Fruit fly (Drosophila melanogaster) whole organism, prepupa: ENCODE results near the gene CG1571.

ENCODE experiments used
- Blimp-1 ChIP-seq: fragments of 200-800 bp; sonication (Bioruptor generic); optimal IDR thresholded peaks from 3 replicates; lab custom pipeline; 2017; ENCODE audit warnings: missing biosample characterization, missing genetic modification characterization, mild to moderate bottlenecking, moderate library complexity, missing genetic modification reagents
- CG11294 ChIP-seq: fragments of 200-800 bp; sonication (Bioruptor generic); IDR thresholded peaks from 2 replicates; pipeline ENCODE4 v1.3.6; 2022; ENCODE audit warnings: missing biosample characterization, missing genetic modification characterization
- CG11762 ChIP-seq: fragments of 200-800 bp; sonication (Bioruptor generic); optimal IDR thresholded peaks from 3 replicates; lab custom pipeline; 2016; ENCODE audit warnings: missing biosample characterization, missing genetic modification characterization; ENCODE audit not compliant: insufficient read depth
- CG11902 ChIP-seq: fragments of 200-800 bp; sonication (Bioruptor generic); optimal IDR thresholded peaks from 3 replicates; lab custom pipeline; 2016; ENCODE audit warnings: missing biosample characterization, missing genetic modification characterization
- CG16779 ChIP-seq: fragments of 200-800 bp; sonication (Bioruptor generic); optimal IDR thresholded peaks from 3 replicates; lab custom pipeline; 2017; ENCODE audit warnings: missing biosample characterization, mild to moderate bottlenecking, missing genetic modification characterization
- CG3032 ChIP-seq: fragments of 200-800 bp; optimal IDR thresholded peaks from 2 replicates; lab custom pipeline; 2019; ENCODE audit warnings: missing biosample characterization, mild to moderate bottlenecking, missing genetic modification characterization, moderate library complexity
- CG31627 ChIP-seq: fragments of 200-800 bp; sonication (Bioruptor generic); optimal IDR thresholded peaks from 3 replicates; lab custom pipeline; 2016; ENCODE audit warnings: missing biosample characterization, missing genetic modification characterization
- CG3919 ChIP-seq: fragments of 200-800 bp; sonication (Bioruptor generic); optimal IDR thresholded peaks from 3 replicates; lab custom pipeline; 2016; ENCODE audit warnings: missing biosample characterization, missing genetic modification characterization
- CG6163 ChIP-seq: fragments of 200-800 bp; sonication (Bioruptor generic); IDR thresholded peaks from 3 replicates; pipeline ENCODE4 v1.3.6; 2022; ENCODE audit warnings: missing biosample characterization, missing genetic modification characterization
- CG6276 ChIP-seq: fragments of 200-800 bp; sonication (Bioruptor generic); optimal IDR thresholded peaks from 2 replicates; lab custom pipeline; 2017; ENCODE audit warnings: missing biosample characterization, mild to moderate bottlenecking, missing genetic modification characterization
- CG6808 ChIP-seq: fragments of 200-800 bp; sonication (Bioruptor generic); optimal IDR thresholded peaks from 3 replicates; lab custom pipeline; 2017; ENCODE audit warnings: missing biosample characterization, missing genetic modification characterization, mild to moderate bottlenecking, moderate library complexity, missing genetic modification reagents
- CG6854 ChIP-seq: fragments of 200-800 bp; sonication (Bioruptor generic); optimal IDR thresholded peaks from 2 replicates; lab custom pipeline; 2017; ENCODE audit warnings: missing biosample characterization, mild to moderate bottlenecking, missing genetic modification characterization
- CG7368 ChIP-seq: fragments of 200-800 bp; sonication (Bioruptor generic); optimal IDR thresholded peaks from 3 replicates; lab custom pipeline; 2016; ENCODE audit warnings: missing biosample characterization, missing genetic modification characterization
- CG8119 ChIP-seq: fragments of 200-800 bp; sonication (Bioruptor generic); IDR thresholded peaks from 3 replicates; pipeline ENCODE4 v1.3.6; 2022; ENCODE audit warnings: missing biosample characterization, missing genetic modification characterization
- CG8632 ChIP-seq: fragments of 200-800 bp; sonication (Bioruptor generic); optimal IDR thresholded peaks from 3 replicates; lab custom pipeline; 2016; ENCODE audit warnings: missing biosample characterization, missing genetic modification characterization
- CG9139 ChIP-seq: fragments of 200-800 bp; sonication (Bioruptor generic); optimal IDR thresholded peaks from 3 replicates; lab custom pipeline; 2017; ENCODE audit warnings: missing biosample characterization, mild to moderate bottlenecking, missing genetic modification characterization
- Eip75B ChIP-seq: fragments of 200-800 bp; sonication (Bioruptor generic); optimal IDR thresholded peaks from 3 replicates; lab custom pipeline; 2016; ENCODE audit warnings: missing biosample characterization, missing genetic modification characterization
- Eip93F ChIP-seq: fragments of 200-800 bp; sonication (Bioruptor generic); optimal IDR thresholded peaks from 2 replicates; lab custom pipeline; 2016; ENCODE audit warnings: missing biosample characterization, mild to moderate bottlenecking, missing genetic modification characterization
- Ets96B ChIP-seq: fragments of 200-800 bp; optimal IDR thresholded peaks from 2 replicates; lab custom pipeline; 2019; ENCODE audit warnings: missing biosample characterization, mild to moderate bottlenecking, missing genetic modification characterization, moderate library complexity
- Gug ChIP-seq: fragments of 200-800 bp; sonication (Bioruptor generic); IDR thresholded peaks from 2 replicates; pipeline ENCODE4 v1.3.6; 2022; ENCODE audit warnings: missing biosample characterization, missing genetic modification characterization
- Hr38 ChIP-seq: sonication (Bioruptor generic); optimal IDR thresholded peaks from 2 replicates; lab custom pipeline; 2016; ENCODE audit warnings: missing biosample characterization, missing genetic modification characterization
- Hr39 ChIP-seq: fragments of 200-800 bp; sonication (Bioruptor generic); optimal IDR thresholded peaks from 2 replicates; lab custom pipeline; 2016; ENCODE audit warnings: missing biosample characterization, missing genetic modification characterization
- Hr4 ChIP-seq: fragments of 200-800 bp; sonication (Bioruptor generic); optimal IDR thresholded peaks from 3 replicates; lab custom pipeline; 2016; ENCODE audit warnings: missing biosample characterization, missing genetic modification characterization
- Met ChIP-seq: fragments of 200-800 bp; sonication (Bioruptor generic); optimal IDR thresholded peaks from 3 replicates; lab custom pipeline; 2016; ENCODE audit warnings: missing biosample characterization, missing genetic modification characterization
- OdsH ChIP-seq: fragments of 200-800 bp; sonication (Bioruptor generic); optimal IDR thresholded peaks from 3 replicates; lab custom pipeline; 2016; ENCODE audit warnings: missing biosample characterization, missing genetic modification characterization
- Smox ChIP-seq: fragments of 200-800 bp; sonication (Bioruptor generic); optimal IDR thresholded peaks from 3 replicates; lab custom pipeline; 2016; ENCODE audit warnings: missing biosample characterization, missing genetic modification characterization
- Sox102F ChIP-seq: fragments of 200-800 bp; sonication (Bioruptor generic); optimal IDR thresholded peaks from 2 replicates; lab custom pipeline; 2016; ENCODE audit warnings: missing biosample characterization, mild to moderate bottlenecking, missing genetic modification characterization
- Sox15 ChIP-seq: fragments of 200-800 bp; sonication (Bioruptor generic); optimal IDR thresholded peaks from 3 replicates; lab custom pipeline; 2016; ENCODE audit warnings: missing biosample characterization, missing genetic modification characterization
- achi ChIP-seq: fragments of 200-800 bp; sonication (Bioruptor generic); optimal IDR thresholded peaks from 3 replicates; lab custom pipeline; 2016; ENCODE audit warnings: missing biosample characterization, missing genetic modification characterization
- acj6 ChIP-seq: fragments of 200-800 bp; sonication (Bioruptor generic); optimal IDR thresholded peaks from 3 replicates; lab custom pipeline; 2016; ENCODE audit warnings: missing biosample characterization, missing genetic modification characterization
- cyc ChIP-seq: fragments of 200-800 bp; sonication (Bioruptor generic); optimal IDR thresholded peaks from 3 replicates; lab custom pipeline; 2016; ENCODE audit warnings: missing biosample characterization, missing genetic modification characterization
- dac ChIP-seq: fragments of 200-800 bp; sonication (Bioruptor generic); optimal IDR thresholded peaks from 2 replicates; lab custom pipeline; 2017; ENCODE audit warnings: missing biosample characterization, mild to moderate bottlenecking, missing genetic modification characterization
- dsx ChIP-seq: fragments of 200-800 bp; optimal IDR thresholded peaks from 3 replicates; lab custom pipeline; 2019; ENCODE audit warnings: missing biosample characterization, mild to moderate bottlenecking, missing genetic modification characterization, moderate library complexity; ENCODE audit not compliant: poor library complexity, severe bottlenecking
- eg ChIP-seq: fragments of 200-800 bp; sonication (Bioruptor generic); IDR thresholded peaks from 3 replicates; pipeline ENCODE4 v1.3.6; 2022; ENCODE audit warnings: missing biosample characterization, missing genetic modification characterization
- esn ChIP-seq: fragments of 200-800 bp; sonication (Bioruptor generic); optimal IDR thresholded peaks from 2 replicates; lab custom pipeline; 2016; ENCODE audit warnings: missing biosample characterization, mild to moderate bottlenecking, missing genetic modification characterization, moderate library complexity
- fd59A ChIP-seq: fragments of 200-800 bp; sonication (Bioruptor generic); optimal IDR thresholded peaks from 2 replicates; lab custom pipeline; 2017; ENCODE audit warnings: missing biosample characterization, mild to moderate bottlenecking, missing genetic modification characterization, missing genetic modification reagents
- fd85E ChIP-seq: fragments of 200-800 bp; sonication (Bioruptor generic); optimal IDR thresholded peaks from 3 replicates; lab custom pipeline; 2016; ENCODE audit warnings: missing biosample characterization, missing genetic modification characterization
- fkh ChIP-seq: fragments of 200-800 bp; sonication (Bioruptor generic); optimal IDR thresholded peaks from 3 replicates; lab custom pipeline; 2017; ENCODE audit warnings: missing biosample characterization, mild to moderate bottlenecking, missing genetic modification characterization, moderate library complexity
- lz ChIP-seq: fragments of 200-800 bp; sonication (Bioruptor generic); optimal IDR thresholded peaks from 3 replicates; lab custom pipeline; 2016; ENCODE audit warnings: missing biosample characterization, missing genetic modification characterization
- net ChIP-seq: fragments of 200-800 bp; sonication (Bioruptor generic); optimal IDR thresholded peaks from 3 replicates; lab custom pipeline; 2016; ENCODE audit warnings: missing biosample characterization, missing genetic modification characterization
- pdm3 ChIP-seq: fragments of 200-800 bp; sonication (Bioruptor generic); optimal IDR thresholded peaks from 3 replicates; lab custom pipeline; 2016; ENCODE audit warnings: missing biosample characterization, missing genetic modification characterization
- salr ChIP-seq, 2 experiments: fragments of 200-800 bp; sonication (Bioruptor generic); optimal IDR thresholded peaks; 3 replicates each; lab custom pipeline; 2016 to 2018; ENCODE audit warnings: missing biosample characterization in 2 of 2, missing genetic modification characterization in 2 of 2, mild to moderate bottlenecking in 1 of 2
- spab ChIP-seq: fragments of 200-800 bp; sonication (Bioruptor generic); optimal IDR thresholded peaks from 2 replicates; lab custom pipeline; 2017; ENCODE audit warnings: missing biosample characterization, mild to moderate bottlenecking, missing genetic modification characterization, missing genetic modification reagents
- ss ChIP-seq, 2 experiments: fragments of 200-800 bp; sonication (Bioruptor generic); optimal IDR thresholded peaks; 2 replicates in 1 of 2; 3 replicates in 1 of 2; lab custom pipeline; 2017 to 2018; ENCODE audit warnings: mild to moderate bottlenecking in 2 of 2, missing biosample characterization in 2 of 2, missing genetic modification characterization in 2 of 2, moderate library complexity in 1 of 2
- svp ChIP-seq: fragments of 200-800 bp; sonication (Bioruptor generic); peaks from one replicate; lab custom pipeline; 2016; ENCODE audit warnings: missing biosample characterization, missing genetic modification characterization
- topi ChIP-seq: fragments of 200-800 bp; sonication (Bioruptor generic); optimal IDR thresholded peaks from 3 replicates; lab custom pipeline; 2016; ENCODE audit warnings: missing biosample characterization, missing genetic modification characterization
- vri ChIP-seq: fragments of 200-800 bp; sonication (Bioruptor generic); optimal IDR thresholded peaks from 3 replicates; lab custom pipeline; 2016; ENCODE audit warnings: missing biosample characterization, mild to moderate bottlenecking, missing genetic modification characterization

CG1571 gene

dm6 chrX:8091017-8091620 is 15.4 kb downstream of the CG1571 start (continued):
- TF ChIP-seq CG16779 (peak; percentile 94), spab (GFP tag; lab: Kevin White, UChicago) (peak; percentile 93), CG11902 (GFP tag; lab: Kevin White, UChicago) (peak; percentile 88), net (GFP tag; lab: Kevin White, UChicago) (peak; percentile 97), CG3032 (tag; lab: Kevin White, UChicago) (peak; percentile 91), fd85E (GFP tag; lab: Kevin White, UChicago) (peak; percentile 84), Ets96B (tag; lab: Kevin White, UChicago) (peak; percentile 94), Hr38 (GFP tag; lab: Kevin White, UChicago) (no peak), ss (GFP tag; optimal IDR thresholded peaks at IDR 0.05; lab: Kevin White, UChicago) (peak; percentile 93 to 94)

DNA sequence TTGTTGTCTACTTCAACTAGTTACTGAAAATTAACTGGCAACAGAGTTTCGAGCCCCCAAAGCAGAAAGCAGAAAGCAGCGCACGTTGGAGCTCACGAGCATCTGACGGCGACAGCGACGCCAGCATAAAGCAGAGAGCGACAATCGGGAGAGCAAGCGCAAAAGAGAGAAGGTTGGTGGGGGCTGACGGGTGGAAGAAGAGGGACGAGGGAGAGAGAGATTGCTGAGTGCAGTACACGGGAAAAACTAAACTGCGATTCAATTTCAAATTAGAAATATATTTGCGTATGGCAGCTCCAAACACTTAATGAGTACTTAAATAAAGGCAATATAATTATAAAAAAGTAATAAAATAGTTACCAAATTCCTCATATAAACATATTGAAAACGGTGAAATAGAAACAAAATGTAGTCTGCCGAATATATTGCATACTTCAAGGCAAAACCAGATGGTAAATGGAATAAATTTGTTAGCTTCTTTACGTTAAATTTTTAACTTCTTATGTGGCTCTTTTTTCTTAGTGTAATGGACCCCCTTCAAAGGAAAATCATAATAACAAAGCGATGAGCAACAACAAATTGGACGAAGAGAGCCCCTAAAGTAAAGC is 16.5 kb downstream of the CG1571 start:
- TF ChIP-seq ss (GFP tag; optimal IDR thresholded peaks at IDR 0.05; lab: Kevin White, UChicago), result peak; percentile 96 to 97
- TF ChIP-seq Ets96B (tag; lab: Kevin White, UChicago), result peak; percentile 95
- peak; percentile 95 for TF ChIP-seq spab (GFP tag; lab: Kevin White, UChicago)
- TF ChIP-seq svp (GFP tag; lab: Kevin White, UChicago), result peak; percentile 97
- TF ChIP-seq eg, result peak; percentile 95
- TF ChIP-seq cyc (GFP tag; lab: Kevin White, UChicago), result peak; percentile 92
- peak; percentile 90 for TF ChIP-seq Blimp-1 (GFP tag; lab: Kevin White, UChicago)
- TF ChIP-seq Eip75B (GFP tag; lab: Kevin White, UChicago), result peak; percentile 95
- peak; percentile 96 for TF ChIP-seq topi
- peak; percentile 61 for TF ChIP-seq fkh (GFP tag; lab: Kevin White, UChicago)
- TF ChIP-seq CG6854, result peak; percentile 91
- TF ChIP-seq dsx (GFP tag; lab: Kevin White, UChicago), result peak; percentile 93
- peak; percentile 95 for TF ChIP-seq lz (GFP tag; lab: Kevin White, UChicago)
- TF ChIP-seq fd59A (GFP tag; lab: Kevin White, UChicago), result peak; percentile 95
- peak; percentile 93 for TF ChIP-seq CG7368 (GFP tag; lab: Kevin White, UChicago)
- TF ChIP-seq CG8119, result peak; percentile 97
- peak; percentile 97 for TF ChIP-seq CG3032 (tag; lab: Kevin White, UChicago)
- peak; percentile 94 for TF ChIP-seq CG9139 (GFP tag; lab: Kevin White, UChicago)
- TF ChIP-seq CG3919, result peak; percentile 95
- TF ChIP-seq Hr39 (GFP tag; lab: Kevin White, UChicago), result peak; percentile 91
- TF ChIP-seq CG16779, result peak; percentile 95
- TF ChIP-seq CG6163 (GFP tag; lab: Robert Waterston, UW), result peak; percentile 93
- TF ChIP-seq CG6276, result peak; percentile 96
- peak; percentile 94 for TF ChIP-seq Hr4
- TF ChIP-seq salr (GFP tag; optimal IDR thresholded peaks at IDR 0.05; lab: Kevin White, UChicago), result peak; percentile 87 to 95
- peak; percentile 93 for TF ChIP-seq CG11762
- TF ChIP-seq Sox102F (GFP tag; lab: Kevin White, UChicago), result peak; percentile 92
- peak; percentile 89; the same call in 1 of the 2 replicates for TF ChIP-seq CG11294 (GFP tag; lab: Robert Waterston, UW)
- peak; percentile 96 for TF ChIP-seq Met
- TF ChIP-seq CG31627 (GFP tag; lab: Kevin White, UChicago), result peak; percentile 91
- TF ChIP-seq Sox15 (GFP tag; lab: Kevin White, UChicago), result peak; percentile 92
- TF ChIP-seq vri, result peak; percentile 85
- peak; percentile 96 for TF ChIP-seq OdsH (GFP tag; lab: Kevin White, UChicago)
- TF ChIP-seq pdm3 (GFP tag; lab: Kevin White, UChicago), result peak; percentile 95
- peak; percentile 99 for TF ChIP-seq Smox
- peak; percentile 96 for TF ChIP-seq CG8632
- TF ChIP-seq achi, result peak; percentile 95
- TF ChIP-seq Gug, result peak; percentile 96
- TF ChIP-seq acj6 (GFP tag; lab: Kevin White, UChicago), result peak; percentile 96
- TF ChIP-seq dac (GFP tag; lab: Kevin White, UChicago), result peak; percentile 89
- TF ChIP-seq CG6808, result peak; percentile 97
- TF ChIP-seq esn (GFP tag; lab: Kevin White, UChicago), result peak; percentile 96
- TF ChIP-seq Eip93F, result peak; percentile 93
